Worm (Caenorhabditis elegans): ENCODE measurements around the gene H23L24.1.
A peak's percentile ranks its signal among the peaks of the same experiment; 100 is the strongest.

H23L24.1 gene

DNA sequence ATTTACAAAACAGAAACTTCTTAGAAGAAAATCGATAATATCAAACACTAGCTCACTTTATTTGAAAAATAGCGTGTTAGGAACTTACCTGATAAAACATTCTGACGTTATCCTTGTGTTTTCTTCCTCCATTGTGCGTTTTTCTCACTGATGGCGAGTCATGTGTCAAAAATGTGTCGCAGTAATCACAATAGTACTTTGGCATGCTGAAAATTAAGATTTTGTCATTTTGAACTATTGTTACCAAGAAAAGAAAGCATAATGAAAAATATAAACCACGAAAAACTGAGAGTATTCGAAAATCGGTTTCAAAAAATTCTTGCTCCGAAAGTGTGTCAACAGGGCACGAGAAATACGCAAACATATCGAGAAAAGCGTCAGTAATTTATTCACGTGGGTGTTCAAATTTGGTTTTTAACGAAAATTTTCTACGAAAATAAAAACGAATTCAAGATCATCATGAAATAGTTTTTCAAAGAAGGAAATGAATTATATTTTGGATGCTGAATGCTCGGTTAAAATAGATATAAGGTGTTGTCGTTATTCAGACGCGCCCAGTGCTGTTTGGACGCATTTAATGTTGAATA, 30.6 kb upstream of the H23L24.1 start, which contains the start of gene snrp-3 (continued):
- TF ChIP-seq alr-1 (tag; optimal IDR thresholded peaks at IDR 0.05; ENCODE audit: borderline replicate concordance) (no peak), unc-30 (tag; optimal IDR thresholded peaks at IDR 0.05) (no peak), fos-1 (tag; optimal IDR thresholded peaks at IDR 0.05) (peak; percentile 87), C34B4.2 (tag; optimal IDR thresholded peaks at IDR 0.05) (no peak), unc-98 (GFP tag; IDR thresholded peaks at IDR 0.05) (no peak), jun-1 (tag; optimal IDR thresholded peaks at IDR 0.05) (peak; percentile 61), nhr-71 (tag; optimal IDR thresholded peaks at IDR 0.05) (peak; percentile 93), ztf-11 (tag; optimal IDR thresholded peaks at IDR 0.05) (peak in 1 of 2 experiments; percentile 47), tlp-1 (tag; optimal IDR thresholded peaks at IDR 0.05) (no peak), lin-39 (tag; optimal IDR thresholded peaks at IDR 0.05) (peak; percentile 91), unc-86 (tag; optimal IDR thresholded peaks at IDR 0.05) (peak; percentile 82), vab-15 (tag; optimal IDR thresholded peaks at IDR 0.05) (no peak), sox-4 (tag; optimal IDR thresholded peaks at IDR 0.05) (peak; percentile 50), aha-1 (tag; optimal IDR thresholded peaks at IDR 0.05) (peak; percentile 17), ets-5 (GFP tag; IDR thresholded peaks at IDR 0.05) (no peak), nhr-12 (tag; optimal IDR thresholded peaks at IDR 0.05) (no peak), grh-1 (GFP tag; IDR thresholded peaks at IDR 0.05) (peak; percentile 77), fkh-4 (tag; optimal IDR thresholded peaks at IDR 0.05; ENCODE audit: borderline replicate concordance) (no peak), mef-2 (tag; optimal IDR thresholded peaks at IDR 0.05) (no peak), nhr-47 (tag; optimal IDR thresholded peaks at IDR 0.05) (peak; percentile 91), pqm-1 (tag; optimal IDR thresholded peaks at IDR 0.05) (no peak), efl-1 (optimal IDR thresholded peaks at IDR 0.05) (peak; percentile 87 to 96), efl-1 (GFP tag; optimal IDR thresholded peaks at IDR 0.05 in 1 of 2) (peak; percentile 95 to 100), nhr-85 (tag) (peak; percentile 93), sup-37 (GFP tag; optimal IDR thresholded peaks at IDR 0.05) (peak; percentile 0), ces-1 (GFP tag; optimal IDR thresholded peaks at IDR 0.05) (no peak), ceh-88 (GFP tag; IDR thresholded peaks at IDR 0.05) (no peak), nhr-237 (tag; optimal IDR thresholded peaks at IDR 0.05) (no peak), nhr-20 (tag; optimal IDR thresholded peaks at IDR 0.05) (peak; percentile 89), lin-13 (GFP tag; optimal IDR thresholded peaks at IDR 0.05) (peak; percentile 85), fkh-10 (GFP tag; optimal IDR thresholded peaks at IDR 0.05) (peak; percentile 20), egl-13 (tag; optimal IDR thresholded peaks at IDR 0.05) (peak; percentile 32), isw-1 (GFP tag; IDR thresholded peaks at IDR 0.05) (peak; percentile 82), pag-3 (tag; optimal IDR thresholded peaks at IDR 0.05; ENCODE audit: borderline replicate concordance, insufficient read depth) (no peak), swsn-7 (tag; optimal IDR thresholded peaks at IDR 0.05) (peak; percentile 87), mdl-1 (tag; optimal IDR thresholded peaks at IDR 0.05) (peak in 1 of 2 experiments; percentile 83), elt-2 (tag; optimal IDR thresholded peaks at IDR 0.05) (peak; percentile 60), Y116A8C.19 (tag; optimal IDR thresholded peaks at IDR 0.05; ENCODE audit: borderline replicate concordance) (no peak), fkh-8 (tag; optimal IDR thresholded peaks at IDR 0.05) (peak; percentile 67), zip-4 (GFP tag; optimal IDR thresholded peaks at IDR 0.05) (peak; percentile 66), egl-27 (tag; optimal IDR thresholded peaks at IDR 0.05) (peak in 1 of 2 experiments; percentile 9), zag-1 (tag; optimal IDR thresholded peaks at IDR 0.05) (peak; percentile 82), nhr-19 (GFP tag; conservative IDR thresholded peaks at IDR 0.05) (peak; percentile 85), blmp-1 (tag; optimal IDR thresholded peaks at IDR 0.05) (peak; percentile 68), dsc-1 (tag; optimal IDR thresholded peaks at IDR 0.05) (peak; percentile 84), aly-2 (tag; optimal IDR thresholded peaks at IDR 0.05) (peak; percentile 86), ama-1 (optimal IDR thresholded peaks at IDR 0.05) (peak; percentile 67), nhr-11 (tag; optimal IDR thresholded peaks at IDR 0.05) (peak; percentile 80), nhr-28 (tag; optimal IDR thresholded peaks at IDR 0.05) (no peak)

Data from whole organism, L1 larva.